Worm (Caenorhabditis elegans): ENCODE results near the gene C01F6.14.

The C01F6.14 gene

ce11 chrIV:9120220-9120619 is 16.3 kb upstream of the C01F6.14 start:
- no peak for TF ChIP-seq ceh-28 (tag; optimal IDR thresholded peaks at IDR 0.05)
- TF ChIP-seq tbx-2 (tag; optimal IDR thresholded peaks at IDR 0.05): no peak
- no peak for TF ChIP-seq unc-39 (tag; optimal IDR thresholded peaks at IDR 0.05)
- TF ChIP-seq ceh-82 (tag; optimal IDR thresholded peaks at IDR 0.05): no peak
- no peak for TF ChIP-seq lin-39 (tag; optimal IDR thresholded peaks at IDR 0.05)
- TF ChIP-seq daf-12 (tag; optimal IDR thresholded peaks at IDR 0.05): no peak
- TF ChIP-seq nhr-12 (tag; optimal IDR thresholded peaks at IDR 0.05): no peak
- no peak for TF ChIP-seq elt-3 (tag; optimal IDR thresholded peaks at IDR 0.05)
- no peak for TF ChIP-seq egl-5 (tag; optimal IDR thresholded peaks at IDR 0.05)
- TF ChIP-seq ztf-4 (tag; optimal IDR thresholded peaks at IDR 0.05): no peak
- no peak for TF ChIP-seq nhr-77 (tag; optimal IDR thresholded peaks at IDR 0.05)
- no peak for TF ChIP-seq nhr-237 (tag; optimal IDR thresholded peaks at IDR 0.05)
- TF ChIP-seq elt-2 (tag; optimal IDR thresholded peaks at IDR 0.05): no peak
- no peak for TF ChIP-seq skn-1 (tag; optimal IDR thresholded peaks at IDR 0.05)
- TF ChIP-seq nhr-43 (tag; optimal IDR thresholded peaks at IDR 0.05; ENCODE audit: poor library complexity, severe bottlenecking): no peak
- TF ChIP-seq nhr-28 (tag; optimal IDR thresholded peaks at IDR 0.05): no peak
- no peak for TF ChIP-seq elt-1 (tag; optimal IDR thresholded peaks at IDR 0.05)
- no peak for TF ChIP-seq fkh-10 (GFP tag; optimal IDR thresholded peaks at IDR 0.05)
- no peak for TF ChIP-seq nhr-11 (tag; optimal IDR thresholded peaks at IDR 0.05)

- TF ChIP-seq aly-2 (tag; optimal IDR thresholded peaks at IDR 0.05) (no peak), nhr-77 (tag; optimal IDR thresholded peaks at IDR 0.05) (no peak), lsy-12 (tag; optimal IDR thresholded peaks at IDR 0.05) (no peak), fos-1 (tag; optimal IDR thresholded peaks at IDR 0.05) (no peak), lin-15B (tag; optimal IDR thresholded peaks at IDR 0.05) (no peak), nhr-237 (tag; optimal IDR thresholded peaks at IDR 0.05) (no peak), eor-1 (tag; optimal IDR thresholded peaks at IDR 0.05) (no peak), nhr-12 (tag; optimal IDR thresholded peaks at IDR 0.05) (no peak), hmg-11 (tag; optimal IDR thresholded peaks at IDR 0.05) (no peak), nhr-11 (tag; optimal IDR thresholded peaks at IDR 0.05) (no peak), ztf-11 (tag; optimal IDR thresholded peaks at IDR 0.05) (no peak), unc-39 (tag; optimal IDR thresholded peaks at IDR 0.05) (no peak), unc-62 (GFP tag; optimal IDR thresholded peaks at IDR 0.05) (no peak), pha-4 (tag; optimal IDR thresholded peaks at IDR 0.05) (no peak), skn-1 (tag; optimal IDR thresholded peaks at IDR 0.05) (no peak), nhr-23 (tag; optimal IDR thresholded peaks at IDR 0.05) (no peak), elt-2 (tag; optimal IDR thresholded peaks at IDR 0.05) (no peak), elt-3 (tag; optimal IDR thresholded peaks at IDR 0.05) (no peak), ztf-4 (tag; optimal IDR thresholded peaks at IDR 0.05) (no peak), snpc-4 (tag; optimal IDR thresholded peaks at IDR 0.05) (no peak)
Observed at ce11 chrIV:9118792-9119191, 14.9 kb upstream of the C01F6.14 start, which contains the start of gene nrfl-1. Gene nrfl-1 (plus strand): TSS chrIV:9119092.

- TF ChIP-seq nhr-77 (tag; optimal IDR thresholded peaks at IDR 0.05) (no peak), pqm-1 (tag; optimal IDR thresholded peaks at IDR 0.05) (peak; percentile 14), egl-27 (tag; optimal IDR thresholded peaks at IDR 0.05) (no peak), nhr-43 (tag; optimal IDR thresholded peaks at IDR 0.05; ENCODE audit: poor library complexity, severe bottlenecking) (no peak), sea-2 (GFP tag; optimal IDR thresholded peaks at IDR 0.05) (no peak), ceh-82 (tag; optimal IDR thresholded peaks at IDR 0.05) (no peak), elt-1 (tag; optimal IDR thresholded peaks at IDR 0.05) (no peak), nhr-12 (tag; optimal IDR thresholded peaks at IDR 0.05) (no peak), lsy-12 (tag; optimal IDR thresholded peaks at IDR 0.05) (no peak), nfya-1 (tag; optimal IDR thresholded peaks at IDR 0.05; ENCODE audit: insufficient read depth) (no peak), egl-5 (tag; optimal IDR thresholded peaks at IDR 0.05) (no peak), nhr-67 (tag; optimal IDR thresholded peaks at IDR 0.05) (no peak), ceh-9 (tag; optimal IDR thresholded peaks at IDR 0.05) (no peak), skn-1 (tag; optimal IDR thresholded peaks at IDR 0.05) (no peak), R02D3.7 (tag; optimal IDR thresholded peaks at IDR 0.05) (no peak), unc-62 (GFP tag; optimal IDR thresholded peaks at IDR 0.05) (no peak), daf-12 (tag; optimal IDR thresholded peaks at IDR 0.05) (no peak), ceh-16 (tag; optimal IDR thresholded peaks at IDR 0.05) (no peak), nhr-76 (tag; optimal IDR thresholded peaks at IDR 0.05) (no peak), jun-1 (tag; optimal IDR thresholded peaks at IDR 0.05) (no peak), pha-4 (tag; optimal IDR thresholded peaks at IDR 0.05) (peak; percentile 31), nhr-25 (tag; optimal IDR thresholded peaks at IDR 0.05) (no peak), fos-1 (tag; optimal IDR thresholded peaks at IDR 0.05) (no peak), eor-1 (tag; optimal IDR thresholded peaks at IDR 0.05) (no peak), elt-2 (tag; optimal IDR thresholded peaks at IDR 0.05) (peak; percentile 79)
Observed at ce11 chrIV:9118348-9118747, 14.4 kb upstream of the C01F6.14 start.

Measured in whole organism, L3 larva.